Fruit fly (Drosophila melanogaster) whole organism, prepupa: ENCODE results near the gene CG10749.

Source experiments
- Blimp-1 ChIP-seq: fragments of 200-800 bp; sonication (Bioruptor generic); optimal IDR thresholded peaks from 3 replicates; lab custom pipeline; 2017; ENCODE audit warnings: missing biosample characterization, missing genetic modification characterization, mild to moderate bottlenecking, moderate library complexity, missing genetic modification reagents
- CG10669 ChIP-seq: fragments of 200-800 bp; sonication (Bioruptor generic); optimal IDR thresholded peaks from 3 replicates; lab custom pipeline; 2018; ENCODE audit warnings: missing biosample characterization, mild to moderate bottlenecking, missing genetic modification characterization, moderate library complexity
- CG11294 ChIP-seq: fragments of 200-800 bp; sonication (Bioruptor generic); IDR thresholded peaks from 2 replicates; pipeline ENCODE4 v1.3.6; 2022; ENCODE audit warnings: missing biosample characterization, missing genetic modification characterization
- CG11762 ChIP-seq: fragments of 200-800 bp; sonication (Bioruptor generic); optimal IDR thresholded peaks from 3 replicates; lab custom pipeline; 2016; ENCODE audit warnings: missing biosample characterization, missing genetic modification characterization; ENCODE audit not compliant: insufficient read depth
- CG16779 ChIP-seq: fragments of 200-800 bp; sonication (Bioruptor generic); optimal IDR thresholded peaks from 3 replicates; lab custom pipeline; 2017; ENCODE audit warnings: missing biosample characterization, mild to moderate bottlenecking, missing genetic modification characterization
- CG3032 ChIP-seq: fragments of 200-800 bp; optimal IDR thresholded peaks from 2 replicates; lab custom pipeline; 2019; ENCODE audit warnings: missing biosample characterization, mild to moderate bottlenecking, missing genetic modification characterization, moderate library complexity
- CG31627 ChIP-seq: fragments of 200-800 bp; sonication (Bioruptor generic); optimal IDR thresholded peaks from 3 replicates; lab custom pipeline; 2016; ENCODE audit warnings: missing biosample characterization, missing genetic modification characterization
- CG32006 ChIP-seq: fragments of 200-800 bp; sonication (Bioruptor generic); optimal IDR thresholded peaks from 3 replicates; lab custom pipeline; 2017; ENCODE audit warnings: missing biosample characterization, mild to moderate bottlenecking, missing genetic modification characterization
- CG34406 ChIP-seq: fragments of 200-800 bp; sonication (Bioruptor generic); optimal IDR thresholded peaks from 3 replicates; lab custom pipeline; 2016; ENCODE audit warnings: missing biosample characterization, missing genetic modification characterization
- CG3919 ChIP-seq: fragments of 200-800 bp; sonication (Bioruptor generic); optimal IDR thresholded peaks from 3 replicates; lab custom pipeline; 2016; ENCODE audit warnings: missing biosample characterization, missing genetic modification characterization
- CG6163 ChIP-seq: fragments of 200-800 bp; sonication (Bioruptor generic); IDR thresholded peaks from 3 replicates; pipeline ENCODE4 v1.3.6; 2022; ENCODE audit warnings: missing biosample characterization, missing genetic modification characterization
- CG6276 ChIP-seq: fragments of 200-800 bp; sonication (Bioruptor generic); optimal IDR thresholded peaks from 2 replicates; lab custom pipeline; 2017; ENCODE audit warnings: missing biosample characterization, mild to moderate bottlenecking, missing genetic modification characterization
- CG6792 ChIP-seq: fragments of 200-800 bp; sonication (Bioruptor generic); optimal IDR thresholded peaks from 3 replicates; lab custom pipeline; 2016; ENCODE audit warnings: missing biosample characterization, missing genetic modification characterization
- CG6854 ChIP-seq: fragments of 200-800 bp; sonication (Bioruptor generic); optimal IDR thresholded peaks from 2 replicates; lab custom pipeline; 2017; ENCODE audit warnings: missing biosample characterization, mild to moderate bottlenecking, missing genetic modification characterization
- CG7368 ChIP-seq: fragments of 200-800 bp; sonication (Bioruptor generic); optimal IDR thresholded peaks from 3 replicates; lab custom pipeline; 2016; ENCODE audit warnings: missing biosample characterization, missing genetic modification characterization
- CG8119 ChIP-seq: fragments of 200-800 bp; sonication (Bioruptor generic); IDR thresholded peaks from 3 replicates; pipeline ENCODE4 v1.3.6; 2022; ENCODE audit warnings: missing biosample characterization, missing genetic modification characterization
- CG8319 ChIP-seq: fragments of 200-800 bp; sonication (Bioruptor generic); optimal IDR thresholded peaks from 3 replicates; lab custom pipeline; 2016; ENCODE audit warnings: missing biosample characterization, missing genetic modification characterization
- CG8632 ChIP-seq: fragments of 200-800 bp; sonication (Bioruptor generic); optimal IDR thresholded peaks from 3 replicates; lab custom pipeline; 2016; ENCODE audit warnings: missing biosample characterization, missing genetic modification characterization
- CG9139 ChIP-seq: fragments of 200-800 bp; sonication (Bioruptor generic); optimal IDR thresholded peaks from 3 replicates; lab custom pipeline; 2017; ENCODE audit warnings: missing biosample characterization, mild to moderate bottlenecking, missing genetic modification characterization
- Eip75B ChIP-seq: fragments of 200-800 bp; sonication (Bioruptor generic); optimal IDR thresholded peaks from 3 replicates; lab custom pipeline; 2016; ENCODE audit warnings: missing biosample characterization, missing genetic modification characterization
- Ets21C ChIP-seq: fragments of 200-800 bp; sonication (Bioruptor generic); optimal IDR thresholded peaks from 3 replicates; lab custom pipeline; 2016; ENCODE audit warnings: missing biosample characterization, missing genetic modification characterization
- Gug ChIP-seq: fragments of 200-800 bp; sonication (Bioruptor generic); IDR thresholded peaks from 2 replicates; pipeline ENCODE4 v1.3.6; 2022; ENCODE audit warnings: missing biosample characterization, missing genetic modification characterization
- Hr38 ChIP-seq: sonication (Bioruptor generic); optimal IDR thresholded peaks from 2 replicates; lab custom pipeline; 2016; ENCODE audit warnings: missing biosample characterization, missing genetic modification characterization
- Hr39 ChIP-seq: fragments of 200-800 bp; sonication (Bioruptor generic); optimal IDR thresholded peaks from 2 replicates; lab custom pipeline; 2016; ENCODE audit warnings: missing biosample characterization, missing genetic modification characterization
- Hr4 ChIP-seq: fragments of 200-800 bp; sonication (Bioruptor generic); optimal IDR thresholded peaks from 3 replicates; lab custom pipeline; 2016; ENCODE audit warnings: missing biosample characterization, missing genetic modification characterization
- Lpt ChIP-seq: fragments of 200-800 bp; sonication (Bioruptor generic); optimal IDR thresholded peaks from 3 replicates; lab custom pipeline; 2016; ENCODE audit warnings: missing biosample characterization, missing genetic modification characterization
- Met ChIP-seq: fragments of 200-800 bp; sonication (Bioruptor generic); optimal IDR thresholded peaks from 3 replicates; lab custom pipeline; 2016; ENCODE audit warnings: missing biosample characterization, missing genetic modification characterization
- OdsH ChIP-seq: fragments of 200-800 bp; sonication (Bioruptor generic); optimal IDR thresholded peaks from 3 replicates; lab custom pipeline; 2016; ENCODE audit warnings: missing biosample characterization, missing genetic modification characterization
- Smox ChIP-seq: fragments of 200-800 bp; sonication (Bioruptor generic); optimal IDR thresholded peaks from 3 replicates; lab custom pipeline; 2016; ENCODE audit warnings: missing biosample characterization, missing genetic modification characterization
- Sox102F ChIP-seq: fragments of 200-800 bp; sonication (Bioruptor generic); optimal IDR thresholded peaks from 2 replicates; lab custom pipeline; 2016; ENCODE audit warnings: missing biosample characterization, mild to moderate bottlenecking, missing genetic modification characterization
- Sox14 ChIP-seq: fragments of 200-800 bp; sonication (Bioruptor generic); optimal IDR thresholded peaks from 3 replicates; lab custom pipeline; 2016; ENCODE audit warnings: missing biosample characterization, missing genetic modification characterization
- Sox15 ChIP-seq: fragments of 200-800 bp; sonication (Bioruptor generic); optimal IDR thresholded peaks from 3 replicates; lab custom pipeline; 2016; ENCODE audit warnings: missing biosample characterization, missing genetic modification characterization
- achi ChIP-seq: fragments of 200-800 bp; sonication (Bioruptor generic); optimal IDR thresholded peaks from 3 replicates; lab custom pipeline; 2016; ENCODE audit warnings: missing biosample characterization, missing genetic modification characterization
- acj6 ChIP-seq: fragments of 200-800 bp; sonication (Bioruptor generic); optimal IDR thresholded peaks from 3 replicates; lab custom pipeline; 2016; ENCODE audit warnings: missing biosample characterization, missing genetic modification characterization
- cyc ChIP-seq: fragments of 200-800 bp; sonication (Bioruptor generic); optimal IDR thresholded peaks from 3 replicates; lab custom pipeline; 2016; ENCODE audit warnings: missing biosample characterization, missing genetic modification characterization
- dac ChIP-seq: fragments of 200-800 bp; sonication (Bioruptor generic); optimal IDR thresholded peaks from 2 replicates; lab custom pipeline; 2017; ENCODE audit warnings: missing biosample characterization, mild to moderate bottlenecking, missing genetic modification characterization
- dsx ChIP-seq: fragments of 200-800 bp; optimal IDR thresholded peaks from 3 replicates; lab custom pipeline; 2019; ENCODE audit warnings: missing biosample characterization, mild to moderate bottlenecking, missing genetic modification characterization, moderate library complexity; ENCODE audit not compliant: poor library complexity, severe bottlenecking
- eg ChIP-seq: fragments of 200-800 bp; sonication (Bioruptor generic); IDR thresholded peaks from 3 replicates; pipeline ENCODE4 v1.3.6; 2022; ENCODE audit warnings: missing biosample characterization, missing genetic modification characterization
- esn ChIP-seq: fragments of 200-800 bp; sonication (Bioruptor generic); optimal IDR thresholded peaks from 2 replicates; lab custom pipeline; 2016; ENCODE audit warnings: missing biosample characterization, mild to moderate bottlenecking, missing genetic modification characterization, moderate library complexity
- fd59A ChIP-seq: fragments of 200-800 bp; sonication (Bioruptor generic); optimal IDR thresholded peaks from 2 replicates; lab custom pipeline; 2017; ENCODE audit warnings: missing biosample characterization, mild to moderate bottlenecking, missing genetic modification characterization, missing genetic modification reagents
- fd85E ChIP-seq: fragments of 200-800 bp; sonication (Bioruptor generic); optimal IDR thresholded peaks from 3 replicates; lab custom pipeline; 2016; ENCODE audit warnings: missing biosample characterization, missing genetic modification characterization
- fkh ChIP-seq: fragments of 200-800 bp; sonication (Bioruptor generic); optimal IDR thresholded peaks from 3 replicates; lab custom pipeline; 2017; ENCODE audit warnings: missing biosample characterization, mild to moderate bottlenecking, missing genetic modification characterization, moderate library complexity
- lz ChIP-seq: fragments of 200-800 bp; sonication (Bioruptor generic); optimal IDR thresholded peaks from 3 replicates; lab custom pipeline; 2016; ENCODE audit warnings: missing biosample characterization, missing genetic modification characterization
- net ChIP-seq: fragments of 200-800 bp; sonication (Bioruptor generic); optimal IDR thresholded peaks from 3 replicates; lab custom pipeline; 2016; ENCODE audit warnings: missing biosample characterization, missing genetic modification characterization
- ss ChIP-seq, 2 experiments: fragments of 200-800 bp; sonication (Bioruptor generic); optimal IDR thresholded peaks; 2 replicates in 1 of 2; 3 replicates in 1 of 2; lab custom pipeline; 2017 to 2018; ENCODE audit warnings: mild to moderate bottlenecking in 2 of 2, missing biosample characterization in 2 of 2, missing genetic modification characterization in 2 of 2, moderate library complexity in 1 of 2
- topi ChIP-seq: fragments of 200-800 bp; sonication (Bioruptor generic); optimal IDR thresholded peaks from 3 replicates; lab custom pipeline; 2016; ENCODE audit warnings: missing biosample characterization, missing genetic modification characterization
- vri ChIP-seq: fragments of 200-800 bp; sonication (Bioruptor generic); optimal IDR thresholded peaks from 3 replicates; lab custom pipeline; 2016; ENCODE audit warnings: missing biosample characterization, mild to moderate bottlenecking, missing genetic modification characterization

CG10749 gene

DNA sequence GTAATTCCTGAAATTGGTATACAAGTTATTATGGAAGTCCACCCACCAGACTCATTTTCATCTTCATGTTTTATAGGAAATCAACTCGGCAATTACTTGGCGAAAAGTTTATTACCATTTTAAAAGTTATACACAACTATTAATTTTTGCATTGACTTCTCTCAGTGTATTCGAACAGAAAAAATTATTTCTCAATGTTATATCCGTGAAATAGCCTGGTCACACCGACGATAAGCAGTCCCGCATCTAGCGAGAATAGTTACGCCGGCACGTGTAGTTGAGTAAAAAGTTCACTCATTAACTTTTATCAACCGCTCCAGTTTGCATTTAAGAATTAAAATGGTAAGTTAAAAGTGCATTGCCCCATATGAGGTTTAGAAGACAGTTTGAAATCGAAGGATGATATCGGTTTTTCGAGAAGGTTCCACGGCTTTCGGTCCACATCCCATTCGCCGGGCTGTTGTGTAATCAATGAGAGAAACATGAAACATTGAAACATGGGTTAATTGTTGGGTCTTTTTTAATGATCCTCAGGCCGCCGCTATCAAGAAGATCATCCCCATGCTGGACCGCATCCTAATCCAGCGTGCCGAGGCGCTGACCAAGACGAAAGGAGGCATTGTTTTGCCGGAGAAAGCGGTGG is 43.7 kb downstream of the CG10749 start, which contains the start of gene CG11267 (continued):
- TF ChIP-seq Sox102F (GFP tag; lab: Kevin White, UChicago), result peak; percentile 83
- peak; percentile 83 for TF ChIP-seq Hr39 (GFP tag; lab: Kevin White, UChicago)
- peak; percentile 77 for TF ChIP-seq CG34406 (GFP tag; lab: Kevin White, UChicago)
- TF ChIP-seq CG6276, result no peak
- TF ChIP-seq CG6163, result peak; percentile 93
- peak; percentile 50 for TF ChIP-seq fkh (GFP tag; lab: Kevin White, UChicago)
- peak; percentile 80 for TF ChIP-seq acj6 (GFP tag; lab: Kevin White, UChicago)
- TF ChIP-seq Hr4 (GFP tag; lab: Kevin White, UChicago), result peak; percentile 87
- TF ChIP-seq CG8119 (GFP tag; lab: Robert Waterston, UW), result peak; percentile 86
- TF ChIP-seq eg (GFP tag; lab: Robert Waterston, UW), result peak; percentile 93
- TF ChIP-seq Gug, result peak; percentile 71
- peak; percentile 91 for TF ChIP-seq CG3919 (GFP tag; lab: Kevin White, UChicago)
- TF ChIP-seq cyc (GFP tag; lab: Kevin White, UChicago), result peak; percentile 86
- peak; percentile 70 for TF ChIP-seq CG7368 (GFP tag; lab: Kevin White, UChicago)
- TF ChIP-seq OdsH (GFP tag; lab: Kevin White, UChicago), result peak; percentile 80

DNA sequence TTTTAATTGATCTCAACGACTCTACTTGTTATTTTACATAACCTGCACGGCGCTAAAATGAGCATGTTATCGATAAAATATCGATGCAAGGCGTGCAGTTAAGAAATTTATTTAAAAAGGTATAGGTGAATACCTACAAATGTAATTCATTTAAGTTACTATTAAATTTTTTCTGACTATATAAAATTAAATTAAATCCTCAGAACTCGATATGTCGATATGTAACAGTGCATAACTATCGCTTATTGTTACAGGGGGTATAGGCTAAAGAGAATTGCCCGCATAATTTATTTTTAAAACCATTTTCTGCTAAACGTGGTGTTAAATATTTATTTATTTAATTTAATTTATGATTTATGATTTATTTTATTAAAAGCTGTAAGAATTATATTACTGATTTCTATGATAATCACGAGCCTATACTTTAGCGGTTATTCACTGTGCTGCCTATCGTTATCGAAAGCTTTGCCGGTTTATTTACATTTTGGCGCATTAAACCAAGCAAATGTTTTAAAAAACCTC is 45.6 kb downstream of the CG10749 start, which contains the start of the genes mRpL20 and Icmt:
Gene mRpL20 (minus strand): TSS at position 65 of the 522 bp plus-strand sequence.
Gene Icmt (plus strand): TSS at position 464 of the 522 bp plus-strand sequence.
- TF ChIP-seq Sox102F (GFP tag; lab: Kevin White, UChicago), result peak; percentile 87
- peak; percentile 93 for TF ChIP-seq CG11294 (GFP tag; lab: Robert Waterston, UW)
- peak; percentile 86 for TF ChIP-seq CG31627 (GFP tag; lab: Kevin White, UChicago)
- TF ChIP-seq cyc (GFP tag; lab: Kevin White, UChicago), result peak; percentile 76
- peak; percentile 91 for TF ChIP-seq lz (GFP tag; lab: Kevin White, UChicago)
- peak; percentile 72 for TF ChIP-seq dac
- peak; percentile 88 for TF ChIP-seq Eip75B
- TF ChIP-seq CG8632 (GFP tag; lab: Kevin White, UChicago), result peak; percentile 95
- peak; percentile 83 for TF ChIP-seq Met (GFP tag; lab: Kevin White, UChicago)
- TF ChIP-seq Ets21C (GFP tag; lab: Kevin White, UChicago), result peak; percentile 75
- TF ChIP-seq CG3032 (tag; lab: Kevin White, UChicago), result peak; percentile 96
- TF ChIP-seq Sox15, result peak; percentile 91
- TF ChIP-seq CG34406 (GFP tag; lab: Kevin White, UChicago), result peak; percentile 96
- peak; percentile 77 for TF ChIP-seq vri
- TF ChIP-seq fd59A (GFP tag; lab: Kevin White, UChicago), result peak; percentile 82
- TF ChIP-seq CG11762 (GFP tag; lab: Kevin White, UChicago), result peak; percentile 80
- TF ChIP-seq esn (GFP tag; lab: Kevin White, UChicago), result peak; percentile 95
- TF ChIP-seq Blimp-1 (GFP tag; lab: Kevin White, UChicago), result peak; percentile 69
- TF ChIP-seq dsx (GFP tag; lab: Kevin White, UChicago), result peak; percentile 95
- TF ChIP-seq CG9139 (GFP tag; lab: Kevin White, UChicago), result peak; percentile 73
- peak; percentile 98 for TF ChIP-seq eg (GFP tag; lab: Robert Waterston, UW)
- peak; percentile 82 for TF ChIP-seq topi (GFP tag; lab: Kevin White, UChicago)
- peak; percentile 86 for TF ChIP-seq CG3919 (GFP tag; lab: Kevin White, UChicago)
- peak; percentile 94 for TF ChIP-seq CG6792 (GFP tag; lab: Kevin White, UChicago)
- peak; percentile 95 for TF ChIP-seq achi (GFP tag; lab: Kevin White, UChicago)
- peak; percentile 81 for TF ChIP-seq CG6276
- peak; percentile 35 for TF ChIP-seq fd85E (GFP tag; lab: Kevin White, UChicago)
- TF ChIP-seq Hr38 (GFP tag; lab: Kevin White, UChicago), result no peak
- peak; percentile 57 for TF ChIP-seq CG6854 (GFP tag; lab: Kevin White, UChicago)
- peak; percentile 88 for TF ChIP-seq Smox
- TF ChIP-seq Lpt (GFP tag; lab: Kevin White, UChicago), result peak; percentile 78
- TF ChIP-seq Sox14, result peak; percentile 86
- peak; percentile 95 for TF ChIP-seq CG32006
- TF ChIP-seq net (GFP tag; lab: Kevin White, UChicago), result peak; percentile 91
- TF ChIP-seq CG16779 (tag; lab: Kevin White, UChicago), result peak; percentile 88
- peak; percentile 85 for TF ChIP-seq CG10669
- peak; percentile 85 to 91 for TF ChIP-seq ss (GFP tag; optimal IDR thresholded peaks at IDR 0.05; lab: Kevin White, UChicago)
- TF ChIP-seq CG7368 (GFP tag; lab: Kevin White, UChicago), result peak; percentile 67
- peak; percentile 94 for TF ChIP-seq acj6 (GFP tag; lab: Kevin White, UChicago)
- peak; percentile 98 for TF ChIP-seq Gug
- peak; percentile 76 for TF ChIP-seq CG8319
